Fruit fly (Drosophila melanogaster): ENCODE data around the gene Tsp66E.
A peak's percentile ranks its signal among the peaks of the same experiment; 100 is the strongest.

Gene Tsp66E

dm6 chr3L:8925679-8926078 lies 13.4 kb downstream of the Tsp66E start (continued):
- TF ChIP-seq Vsx1 (GFP tag; optimal IDR thresholded peaks at IDR 0.05) (peak; percentile 3), Oaz (GFP tag; IDR thresholded peaks at IDR 0.05) (no peak), Mad (GFP tag; optimal IDR thresholded peaks at IDR 0.05) (no peak), CG13296 (GFP tag; optimal IDR thresholded peaks at IDR 0.05) (no peak), CG1603 (tag; optimal IDR thresholded peaks at IDR 0.05) (peak; percentile 14), ftz-f1 (GFP tag; optimal IDR thresholded peaks at IDR 0.05) (no peak), NC2β (GFP tag; optimal IDR thresholded peaks at IDR 0.05) (peak; percentile 20), Med (GFP tag) (peak; percentile 54), sima (GFP tag; optimal IDR thresholded peaks at IDR 0.05) (no peak), CG10321 (GFP tag; IDR thresholded peaks at IDR 0.05) (no peak), amos (GFP tag; IDR thresholded peaks at IDR 0.05; ENCODE audit: partially characterized antibody) (no peak), CG13287 (GFP tag; IDR thresholded peaks at IDR 0.05; ENCODE audit: partially characterized antibody) (no peak), Fer2 (tag; optimal IDR thresholded peaks at IDR 0.05) (no peak), CG1832 (GFP tag; optimal IDR thresholded peaks at IDR 0.05) (no peak), CG3065 (GFP tag; optimal IDR thresholded peaks at IDR 0.05) (no peak), HHEX (GFP tag; optimal IDR thresholded peaks at IDR 0.05) (peak; percentile 28), CG10979 (tag; optimal IDR thresholded peaks at IDR 0.05) (peak; percentile 31), Sry-β (GFP tag; optimal IDR thresholded peaks at IDR 0.05) (peak; percentile 41), Ets65A (GFP tag) (no peak), fru (optimal IDR thresholded peaks at IDR 0.05) (no peak), CG10462 (GFP tag; optimal IDR thresholded peaks at IDR 0.05) (no peak), CG8359 (GFP tag; optimal IDR thresholded peaks at IDR 0.05; ENCODE audit: borderline replicate concordance) (no peak), gcm2 (GFP tag; optimal IDR thresholded peaks at IDR 0.05) (no peak), CG12769 (tag; optimal IDR thresholded peaks at IDR 0.05) (no peak), disco-r (GFP tag; optimal IDR thresholded peaks at IDR 0.05) (no peak), bigmax (GFP tag; optimal IDR thresholded peaks at IDR 0.05) (no peak), lab (GFP tag; optimal IDR thresholded peaks at IDR 0.05) (peak; percentile 39), H2.0 (GFP tag; IDR thresholded peaks at IDR 0.05) (no peak), bbx (GFP tag; IDR thresholded peaks at IDR 0.05; ENCODE audit: partially characterized antibody) (no peak), CG4424 (GFP tag; optimal IDR thresholded peaks at IDR 0.05) (no peak), HLH4C (GFP tag; IDR thresholded peaks at IDR 0.05; ENCODE audit: partially characterized antibody) (no peak), z (GFP tag; IDR thresholded peaks at IDR 0.05) (0 out of 3 replicates have a peak, but pooled peaks have one; percentile 14), Dp (GFP tag; optimal IDR thresholded peaks at IDR 0.05) (no peak), CG18619 (GFP tag; optimal IDR thresholded peaks at IDR 0.05) (no peak), Jarid2 (GFP tag; optimal IDR thresholded peaks at IDR 0.05) (peak; percentile 7), nau (GFP tag; optimal IDR thresholded peaks at IDR 0.05) (peak; percentile 34), ranshi (GFP tag; IDR thresholded peaks at IDR 0.05) (no peak), croc (GFP tag; conservative IDR thresholded peaks at IDR 0.05) (no peak), CG7839 (tag; optimal IDR thresholded peaks at IDR 0.05) (no peak), tna (GFP tag; IDR thresholded peaks at IDR 0.05; ENCODE audit: partially characterized antibody) (no peak), CG17829 (tag; optimal IDR thresholded peaks at IDR 0.05) (no peak), CG15011 (GFP tag; optimal IDR thresholded peaks at IDR 0.05) (no peak), HLH3B (GFP tag; IDR thresholded peaks at IDR 0.05) (peak; percentile 42; the same call in 1 of the 2 replicates), prd (optimal IDR thresholded peaks at IDR 0.05) (no peak), prd (GFP tag; IDR thresholded peaks at IDR 0.05) (no peak), ATbp (GFP tag; optimal IDR thresholded peaks at IDR 0.05) (peak; percentile 94), danr (GFP tag; IDR thresholded peaks at IDR 0.05) (no peak), corto (GFP tag; optimal IDR thresholded peaks at IDR 0.05) (no peak), CG6654 (GFP tag; optimal IDR thresholded peaks at IDR 0.05) (no peak), Deaf1 (tag; optimal IDR thresholded peaks at IDR 0.05) (no peak), CG8388 (GFP tag; optimal IDR thresholded peaks at IDR 0.05) (peak; percentile 4)
